Worm (Caenorhabditis elegans): ENCODE data around the gene F10G2.1.

DNA sequence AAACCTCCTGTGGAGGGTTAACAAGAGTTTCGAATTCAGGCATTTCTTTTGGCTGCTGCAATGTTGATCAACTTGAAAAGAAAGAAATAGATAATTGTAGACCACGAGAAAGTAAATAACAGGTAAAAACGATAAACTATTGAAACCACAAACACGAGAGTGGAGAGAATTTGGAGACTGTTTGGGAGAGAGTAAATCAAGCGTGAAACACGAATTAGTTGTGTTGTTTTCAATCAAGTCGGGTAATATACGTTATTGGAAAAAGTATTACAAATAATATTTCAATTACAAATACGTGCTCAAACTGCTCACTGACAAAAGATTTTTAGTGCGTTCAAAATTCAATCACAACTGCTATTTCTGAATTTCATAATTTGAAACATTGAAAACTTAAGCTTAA is 48.7 kb downstream of the F10G2.1 start, which contains the start of gene C03G6.17:
- TF ChIP-seq dao-5 (tag; optimal IDR thresholded peaks at IDR 0.05) (no peak), him-1 (tag; optimal IDR thresholded peaks at IDR 0.05) (no peak), W03F9.2 (tag; optimal IDR thresholded peaks at IDR 0.05) (no peak)

Measured in whole organism, L4/young adult.